Worm (Caenorhabditis elegans) whole organism, young adult: Measurements from ENCODE around the gene F40F12.9.

ENCODE experiments used
- C06A6.2 ChIP-seq: fragments of 200-800 bp; sonication (Bioruptor generic); conservative IDR thresholded peaks from 2 replicates; pipeline ENCODE4 v1.3.6; 2022; ENCODE audit warnings: missing genetic modification characterization, missing compliant biosample characterization
- F22D6.2 ChIP-seq: sonication (generic microtip); optimal IDR thresholded peaks from 2 replicates; lab custom pipeline; 2016; ENCODE audit warnings: mild to moderate bottlenecking, missing genetic modification characterization, missing compliant biosample characterization
- F33H1.4 ChIP-seq: fragments of 200-800 bp; sonication (Bioruptor generic); IDR thresholded peaks from 2 replicates; pipeline ENCODE4 v1.3.6; 2022; ENCODE audit warnings: missing genetic modification reagents, missing genetic modification characterization, missing compliant biosample characterization
- F52B5.7 ChIP-seq: sonication (generic microtip); optimal IDR thresholded peaks from 2 replicates; lab custom pipeline; 2016; ENCODE audit warnings: mild to moderate bottlenecking, missing genetic modification characterization, missing compliant biosample characterization
- K11D2.4 ChIP-seq: fragments of 200-800 bp; sonication (Bioruptor generic); IDR thresholded peaks from 2 replicates; pipeline ENCODE4 v1.3.6; 2022; ENCODE audit warnings: missing genetic modification reagents, missing genetic modification characterization, missing compliant biosample characterization
- T07F8.4 ChIP-seq: sonication (generic microtip); optimal IDR thresholded peaks from 2 replicates; lab custom pipeline; 2016; ENCODE audit warnings: mild to moderate bottlenecking, missing genetic modification characterization, moderate library complexity, missing compliant biosample characterization
- Y53F4B.3 ChIP-seq: fragments of 200-800 bp; sonication (Bioruptor generic); IDR thresholded peaks from 2 replicates; pipeline ENCODE4 v1.3.6; 2022; ENCODE audit warnings: missing genetic modification reagents, missing genetic modification characterization, missing compliant biosample characterization
- Y56A3A.18 ChIP-seq: fragments of 200-800 bp; sonication (Bioruptor generic); IDR thresholded peaks from 2 replicates; pipeline ENCODE4 v1.3.6; 2022; ENCODE audit warnings: missing genetic modification reagents, missing genetic modification characterization, missing compliant biosample characterization
- Y67H2A.10 ChIP-seq: fragments of 200-800 bp; sonication (Bioruptor generic); conservative IDR thresholded peaks from 2 replicates; pipeline ENCODE4 v1.3.6; 2022; ENCODE audit warnings: missing genetic modification reagents, missing genetic modification characterization, missing compliant biosample characterization
- Y79H2A.3 ChIP-seq: fragments of 200-800 bp; sonication (Bioruptor generic); conservative IDR thresholded peaks from 2 replicates; pipeline ENCODE4 v1.3.6; 2022; ENCODE audit warnings: missing genetic modification reagents, missing genetic modification characterization, missing compliant biosample characterization
- Y95B8A.8 ChIP-seq: fragments of 200-800 bp; sonication (Bioruptor generic); IDR thresholded peaks from 2 replicates; pipeline ENCODE4 v1.3.6; 2022; ENCODE audit warnings: missing genetic modification reagents, missing genetic modification characterization, missing compliant biosample characterization
- atf-7 ChIP-seq: sonication (generic microtip); optimal IDR thresholded peaks from 2 replicates; lab custom pipeline; 2017; ENCODE audit warnings: mild to moderate bottlenecking, missing genetic modification characterization, missing compliant biosample characterization
- attf-3 ChIP-seq: fragments of 200-800 bp; sonication (Bioruptor generic); conservative IDR thresholded peaks from 2 replicates; pipeline ENCODE4 v1.3.6; 2022; ENCODE audit warnings: missing genetic modification reagents, missing genetic modification characterization, missing compliant biosample characterization
- cebp-1 ChIP-seq, 2 experiments: fragments of 200-800 bp in 1 of 2; sonication (Bioruptor generic) in 1 of 2; sonication (generic microtip) in 1 of 2; IDR thresholded peaks in 1 of 2; optimal IDR thresholded peaks in 1 of 2; 2 replicates each; pipeline versions ENCODE4 v1.3.6 to Lab custom; 2017 to 2022; ENCODE audit warnings: missing compliant biosample characterization in 2 of 2, missing genetic modification characterization in 2 of 2, mild to moderate bottlenecking in 1 of 2, missing genetic modification reagents in 1 of 2, moderate library complexity in 1 of 2
- ceh-100 ChIP-seq: fragments of 200-800 bp; sonication (Bioruptor generic); IDR thresholded peaks from 2 replicates; pipeline ENCODE4 v1.3.6; 2022; ENCODE audit warnings: missing genetic modification reagents, missing genetic modification characterization, missing compliant biosample characterization
- ceh-27 ChIP-seq: fragments of 200-800 bp; sonication (Bioruptor generic); optimal IDR thresholded peaks from 2 replicates; lab custom pipeline; 2018; ENCODE audit warnings: mild to moderate bottlenecking, missing genetic modification characterization, moderate library complexity, missing compliant biosample characterization
- die-1 ChIP-seq: sonication (generic microtip); optimal IDR thresholded peaks from 2 replicates; lab custom pipeline; 2016; ENCODE audit warnings: missing genotype, mild to moderate bottlenecking, missing genetic modification characterization, missing compliant biosample characterization
- dox-1 ChIP-seq: fragments of 200-800 bp; sonication (Bioruptor generic); IDR thresholded peaks from 2 replicates; pipeline ENCODE4 v1.3.6; 2022; ENCODE audit warnings: missing genetic modification reagents, missing genetic modification characterization, missing compliant biosample characterization
- ets-4 ChIP-seq: fragments of 200-800 bp; sonication (Bioruptor generic); optimal IDR thresholded peaks from 2 replicates; lab custom pipeline; 2018; ENCODE audit warnings: mild to moderate bottlenecking, missing genetic modification characterization, missing compliant biosample characterization
- gei-17 ChIP-seq: fragments of 200-800 bp; sonication (Bioruptor generic); optimal IDR thresholded peaks from 2 replicates; lab custom pipeline; 2018; ENCODE audit warnings: mild to moderate bottlenecking, missing genetic modification characterization, missing compliant biosample characterization
- him-1 ChIP-seq: sonication (generic microtip); optimal IDR thresholded peaks from 2 replicates; lab custom pipeline; 2016; ENCODE audit warnings: missing genotype, missing genetic modification reagents, missing genetic modification characterization, missing compliant biosample characterization
- hmg-20 ChIP-seq: fragments of 200-800 bp; sonication (Bioruptor generic); IDR thresholded peaks from 2 replicates; pipeline ENCODE4 v1.3.6; 2022; ENCODE audit warnings: missing genetic modification reagents, missing genetic modification characterization, missing compliant biosample characterization
- hrde-1 ChIP-seq: sonication (generic microtip); optimal IDR thresholded peaks from 2 replicates; lab custom pipeline; 2016; ENCODE audit warnings: missing genetic modification characterization, mild to moderate bottlenecking, missing compliant biosample characterization, moderate library complexity, missing genotype, missing genetic modification reagents, borderline replicate concordance
- let-526 ChIP-seq: fragments of 200-800 bp; sonication (Bioruptor generic); IDR thresholded peaks from 2 replicates; pipeline ENCODE4 v1.3.6; 2022; ENCODE audit warnings: missing genetic modification reagents, missing genetic modification characterization, missing compliant biosample characterization
- nfya-1 ChIP-seq: sonication (generic microtip); optimal IDR thresholded peaks from 2 replicates; lab custom pipeline; 2017; ENCODE audit warnings: antibody characterized with exemption, missing compliant biosample characterization, missing genetic modification characterization, borderline replicate concordance; ENCODE audit not compliant: insufficient read depth
- nhr-80 ChIP-seq: sonication (generic microtip); optimal IDR thresholded peaks from 2 replicates; lab custom pipeline; 2016; ENCODE audit warnings: missing genetic modification characterization, missing compliant biosample characterization
- sdz-38 ChIP-seq: sonication (generic microtip); optimal IDR thresholded peaks from 2 replicates; lab custom pipeline; 2016; ENCODE audit warnings: missing genotype, missing genetic modification characterization, missing compliant biosample characterization
- sea-2 ChIP-seq: fragments of 200-800 bp; sonication (Bioruptor generic); IDR thresholded peaks from 2 replicates; pipeline ENCODE4 v1.3.6; 2022; ENCODE audit warnings: missing genetic modification characterization, missing compliant biosample characterization
- snpc-1.1 ChIP-seq: sonication (generic microtip); optimal IDR thresholded peaks from 2 replicates; lab custom pipeline; 2017; ENCODE audit warnings: missing genetic modification characterization, mild to moderate bottlenecking, missing compliant biosample characterization, antibody characterized with exemption, moderate library complexity, missing genotype, missing genetic modification reagents; ENCODE audit not compliant: insufficient read depth
- unc-62 ChIP-seq: fragments of 150-350 bp; optimal IDR thresholded peaks from 2 replicates; lab custom pipeline; 2014; ENCODE audit warnings: missing biosample characterization, missing genetic modification reagents, missing genetic modification characterization
- ztf-18 ChIP-seq: sonication (generic microtip); optimal IDR thresholded peaks from 2 replicates; lab custom pipeline; 2016; ENCODE audit warnings: missing genotype, mild to moderate bottlenecking, missing genetic modification characterization, missing compliant biosample characterization
- ztf-22 ChIP-seq: fragments of 200-800 bp; sonication (Bioruptor generic); optimal IDR thresholded peaks from 2 replicates; lab custom pipeline; 2018; ENCODE audit warnings: mild to moderate bottlenecking, missing genetic modification characterization, moderate library complexity, missing compliant biosample characterization
- ztf-25 ChIP-seq: fragments of 200-800 bp; sonication (Bioruptor generic); IDR thresholded peaks from 2 replicates; pipeline ENCODE4 v1.3.6; 2022; ENCODE audit warnings: missing genetic modification reagents, missing genetic modification characterization, missing compliant biosample characterization
- ztf-26 ChIP-seq: sonication (generic microtip); optimal IDR thresholded peaks from 2 replicates; lab custom pipeline; 2017; ENCODE audit warnings: missing genetic modification characterization, missing compliant biosample characterization
- ztf-6 ChIP-seq: fragments of 200-800 bp; sonication (Bioruptor generic); IDR thresholded peaks from 2 replicates; pipeline ENCODE4 v1.3.6; 2022; ENCODE audit warnings: missing genetic modification reagents, missing genetic modification characterization, missing compliant biosample characterization

F40F12.9 gene

DNA sequence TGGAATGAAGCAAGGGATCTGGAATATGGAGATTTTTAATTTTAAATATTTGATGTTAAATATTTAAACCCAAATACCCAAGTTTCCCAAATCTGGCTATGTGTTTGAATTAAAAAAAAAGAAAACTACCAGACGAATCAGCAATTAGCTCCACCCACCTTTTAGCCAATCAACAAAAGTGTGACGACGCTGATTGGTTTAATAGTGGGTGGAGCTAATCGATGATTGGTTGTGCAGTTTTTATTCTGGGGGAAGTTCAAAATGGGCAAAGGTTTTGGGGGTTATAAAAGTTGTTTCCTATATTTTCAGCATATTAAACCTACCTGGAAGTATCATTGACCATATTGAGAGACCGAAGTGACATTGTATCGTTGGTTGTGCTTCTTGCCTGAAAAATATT lies 36.6 kb upstream of the F40F12.9 start:
- TF ChIP-seq ztf-25 = no peak
- TF ChIP-seq nhr-80 (tag; lab: Kevin White, UChicago) = no peak
- no peak for TF ChIP-seq die-1 (tag; lab: Kevin White, UChicago)
- no peak for TF ChIP-seq F22D6.2
- no peak for TF ChIP-seq cebp-1 (GFP tag; IDR thresholded peaks at IDR 0.05; lab: Robert Waterston, UW)
- no peak for TF ChIP-seq cebp-1 (tag; optimal IDR thresholded peaks at IDR 0.05; lab: Kevin White, UChicago)
- no peak for TF ChIP-seq dox-1 (GFP tag; lab: Robert Waterston, UW)
- no peak for TF ChIP-seq Y56A3A.18 (GFP tag; lab: Robert Waterston, UW)
- no peak for TF ChIP-seq F33H1.4 (GFP tag; lab: Robert Waterston, UW)
- TF ChIP-seq atf-7 (tag; lab: Kevin White, UChicago) = no peak
- TF ChIP-seq ceh-100 (GFP tag; lab: Robert Waterston, UW) = no peak
- no peak for TF ChIP-seq ets-4
- no peak for TF ChIP-seq unc-62
- no peak for TF ChIP-seq sea-2
- TF ChIP-seq ztf-22 (GFP tag; lab: Kevin White, UChicago) = no peak
- no peak for TF ChIP-seq snpc-1.1
- no peak for TF ChIP-seq Y67H2A.10 (GFP tag; lab: Robert Waterston, UW)
- TF ChIP-seq sdz-38 (tag; lab: Kevin White, UChicago) = no peak
- no peak for TF ChIP-seq T07F8.4 (tag; lab: Kevin White, UChicago)
- no peak for TF ChIP-seq K11D2.4 (GFP tag; lab: Robert Waterston, UW)
- TF ChIP-seq ztf-6 (GFP tag; lab: Robert Waterston, UW) = no peak

DNA sequence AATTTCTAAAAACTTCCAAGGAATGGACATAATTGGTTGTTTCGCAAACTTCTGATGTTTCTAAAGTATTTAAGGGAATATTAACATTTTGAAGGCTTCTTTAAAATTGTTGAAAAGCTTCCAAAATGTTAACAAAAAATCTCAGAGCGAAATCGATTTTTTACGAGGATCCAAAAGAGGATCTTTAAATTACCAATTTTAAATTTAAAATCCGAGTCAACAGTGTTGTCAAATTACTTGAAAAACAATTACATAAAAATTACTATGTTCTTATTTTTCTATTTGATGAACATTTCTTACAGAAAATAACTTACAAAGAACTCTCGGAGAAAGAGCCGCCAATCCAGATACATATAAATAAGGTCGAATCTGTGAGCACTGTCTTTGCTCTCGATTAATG lies 34.2 kb upstream of the F40F12.9 start, which contains the start of gene ZK757.10:
TSS of gene ZK757.10 (plus strand) at position 301 of the 400 bp plus-strand sequence.
- TF ChIP-seq nfya-1 (tag; lab: Kevin White, UChicago) = no peak
- TF ChIP-seq Y53F4B.3 (GFP tag; lab: Robert Waterston, UW) = no peak
- no peak for TF ChIP-seq ceh-27
- no peak for TF ChIP-seq Y79H2A.3 (GFP tag; lab: Robert Waterston, UW)
- TF ChIP-seq him-1 (tag; lab: Kevin White, UChicago) = no peak
- TF ChIP-seq ets-4 = no peak
- TF ChIP-seq sdz-38 (tag; lab: Kevin White, UChicago) = no peak
- no peak for TF ChIP-seq Y67H2A.10 (GFP tag; lab: Robert Waterston, UW)
- TF ChIP-seq ztf-6 (GFP tag; lab: Robert Waterston, UW) = no peak
- no peak for TF ChIP-seq hrde-1

DNA sequence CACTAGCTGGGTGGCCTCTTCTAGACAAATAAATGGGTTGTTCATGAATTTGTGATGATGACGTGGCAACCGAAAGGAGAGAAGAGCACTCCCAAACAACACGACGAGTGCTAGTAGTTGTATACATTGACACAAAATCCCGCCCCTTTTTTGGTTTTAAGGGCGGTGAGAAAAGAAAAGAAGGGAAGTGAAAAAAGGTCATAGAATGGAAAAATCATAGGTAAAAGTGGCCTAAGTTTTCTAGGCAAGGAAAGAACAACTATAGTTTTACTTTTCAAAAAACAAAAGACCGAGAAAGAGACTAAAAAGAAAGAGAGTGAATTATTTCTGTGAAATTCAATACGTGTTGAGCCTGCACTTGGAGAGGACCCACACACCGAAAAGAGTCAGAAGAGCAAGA lies 32.3 kb upstream of the F40F12.9 start, which contains the start of gene ZK757.2:
TSS of gene ZK757.2 (minus strand) at position 101 of the 400 bp plus-strand sequence.
- no peak for TF ChIP-seq let-526 (GFP tag; lab: Robert Waterston, UW)
- no peak for TF ChIP-seq ztf-18 (tag; lab: Kevin White, UChicago)
- TF ChIP-seq Y95B8A.8 (GFP tag; lab: Robert Waterston, UW) = no peak
- no peak for TF ChIP-seq Y56A3A.18 (GFP tag; lab: Robert Waterston, UW)
- TF ChIP-seq F52B5.7 = no peak
- TF ChIP-seq gei-17 (GFP tag; lab: Kevin White, UChicago) = no peak
- no peak for TF ChIP-seq ztf-26
- TF ChIP-seq ceh-27 = no peak
- TF ChIP-seq hmg-20 (GFP tag; lab: Robert Waterston, UW) = no peak
- no peak for TF ChIP-seq C06A6.2 (GFP tag; lab: Robert Waterston, UW)
- TF ChIP-seq attf-3 (GFP tag; lab: Robert Waterston, UW) = no peak
